Worm (Caenorhabditis elegans) whole organism, young adult: ENCODE measurements around the gene F44F4.3.

Experiments
- F22D6.2 ChIP-seq: sonication (generic microtip); optimal IDR thresholded peaks from 2 replicates; lab custom pipeline; 2016; ENCODE audit warnings: mild to moderate bottlenecking, missing genetic modification characterization, missing compliant biosample characterization
- attf-5 ChIP-seq: fragments of 200-800 bp; sonication (Bioruptor generic); optimal IDR thresholded peaks from 2 replicates; lab custom pipeline; 2018; ENCODE audit warnings: mild to moderate bottlenecking, missing genetic modification characterization, missing compliant biosample characterization
- dox-1 ChIP-seq: fragments of 200-800 bp; sonication (Bioruptor generic); IDR thresholded peaks from 2 replicates; pipeline ENCODE4 v1.3.6; 2022; ENCODE audit warnings: missing genetic modification reagents, missing genetic modification characterization, missing compliant biosample characterization
- egl-44 ChIP-seq: fragments of 200-800 bp; sonication (Bioruptor generic); IDR thresholded peaks from 2 replicates; pipeline ENCODE4 v1.3.6; 2022; ENCODE audit warnings: missing genetic modification reagents, missing genetic modification characterization, missing compliant biosample characterization
- egrh-3 ChIP-seq: fragments of 200-800 bp; sonication (Bioruptor generic); IDR thresholded peaks from 2 replicates; pipeline ENCODE4 v1.3.6; 2022; ENCODE audit warnings: missing genetic modification reagents, missing genetic modification characterization, missing compliant biosample characterization
- madf-10 ChIP-seq: sonication (generic microtip); optimal IDR thresholded peaks from 2 replicates; lab custom pipeline; 2016; ENCODE audit warnings: mild to moderate bottlenecking, missing genetic modification characterization, missing compliant biosample characterization
- nfya-1 ChIP-seq: sonication (generic microtip); optimal IDR thresholded peaks from 2 replicates; lab custom pipeline; 2017; ENCODE audit warnings: antibody characterized with exemption, missing compliant biosample characterization, missing genetic modification characterization, borderline replicate concordance; ENCODE audit not compliant: insufficient read depth
- nhr-90 ChIP-seq: sonication (generic microtip); optimal IDR thresholded peaks from 2 replicates; lab custom pipeline; 2016; ENCODE audit warnings: missing genotype, mild to moderate bottlenecking, missing genetic modification characterization, missing compliant biosample characterization
- unc-62 ChIP-seq: fragments of 150-350 bp; optimal IDR thresholded peaks from 2 replicates; lab custom pipeline; 2014; ENCODE audit warnings: missing biosample characterization, missing genetic modification reagents, missing genetic modification characterization

DNA sequence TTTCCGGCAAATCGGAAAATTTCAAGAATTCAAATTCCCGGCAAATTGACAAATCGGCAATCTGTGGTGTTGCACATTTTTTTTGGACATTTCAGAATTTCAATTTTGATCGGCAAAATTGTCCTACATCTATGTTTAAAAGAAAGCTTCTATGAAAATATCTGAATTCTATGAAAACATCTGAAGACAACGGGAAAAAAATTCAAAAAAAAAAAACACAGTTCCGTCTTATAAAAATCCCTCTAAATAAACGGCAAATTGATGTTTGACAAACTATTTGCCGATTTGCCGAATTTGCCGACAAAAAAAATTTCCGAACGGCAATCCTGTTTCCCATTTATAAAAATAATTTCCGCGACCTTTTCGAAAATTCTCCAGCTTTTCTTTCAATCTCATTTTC is 28.6 kb upstream of the F44F4.3 start, which contains the start of gene F44F4.15:
- no peak for TF ChIP-seq unc-62 (GFP tag; lab: Kevin White, UChicago)
- TF ChIP-seq nfya-1: no peak
- TF ChIP-seq nhr-90: no peak
- no peak for TF ChIP-seq F22D6.2
- no peak for TF ChIP-seq egrh-3 (GFP tag; lab: Robert Waterston, UW)
- no peak for TF ChIP-seq madf-10 (tag; lab: Kevin White, UChicago)
- TF ChIP-seq dox-1: no peak
- no peak for TF ChIP-seq egl-44 (GFP tag; lab: Robert Waterston, UW)
- no peak for TF ChIP-seq attf-5
